Worm (Caenorhabditis elegans) whole organism, mixed stage, embryonic: ENCODE measurements around the gene F27E5.7.

Experiments used
- M03D4.4 ChIP-seq: sonication (generic microtip); optimal IDR thresholded peaks from 2 replicates; lab custom pipeline; 2017; ENCODE audit warnings: mild to moderate bottlenecking, missing genetic modification characterization, missing compliant biosample characterization
- bed-3 ChIP-seq: fragments of 200-800 bp; sonication (Bioruptor generic); optimal IDR thresholded peaks from 3 replicates; lab custom pipeline; 2018; ENCODE audit warnings: mild to moderate bottlenecking, missing genetic modification characterization, moderate library complexity, missing compliant biosample characterization
- blmp-1 ChIP-seq: fragments of 150-350 bp; optimal IDR thresholded peaks from 2 replicates; lab custom pipeline; 2014; ENCODE audit warnings: missing biosample characterization, missing genetic modification characterization
- ceh-39 ChIP-seq: fragments of 150-350 bp; optimal IDR thresholded peaks from 2 replicates; lab custom pipeline; 2014; ENCODE audit warnings: missing biosample characterization, missing genetic modification characterization
- ceh-43 ChIP-seq: fragments of 200-800 bp; sonication (Bioruptor generic); optimal IDR thresholded peaks from 2 replicates; lab custom pipeline; 2018; ENCODE audit warnings: mild to moderate bottlenecking, missing genetic modification characterization, moderate library complexity, missing compliant biosample characterization
- ceh-83 ChIP-seq: fragments of 200-800 bp; sonication (Bioruptor generic); optimal IDR thresholded peaks from 2 replicates; lab custom pipeline; 2018; ENCODE audit warnings: mild to moderate bottlenecking, missing genetic modification characterization, missing compliant biosample characterization
- ces-1 ChIP-seq: fragments of 150-350 bp; optimal IDR thresholded peaks from 2 replicates; lab custom pipeline; 2014; ENCODE audit warnings: missing biosample characterization, missing genetic modification reagents, missing genetic modification characterization
- cnd-1 ChIP-seq: fragments of 200-800 bp; sonication (Bioruptor generic); optimal IDR thresholded peaks from 2 replicates; lab custom pipeline; 2018; ENCODE audit warnings: mild to moderate bottlenecking, missing genetic modification characterization, missing compliant biosample characterization
- drap-1 ChIP-seq: fragments of 200-800 bp; sonication (Bioruptor generic); optimal IDR thresholded peaks from 3 replicates; lab custom pipeline; 2018; ENCODE audit warnings: mild to moderate bottlenecking, missing genetic modification characterization, missing compliant biosample characterization
- elt-3 ChIP-seq: fragments of 150-350 bp; optimal IDR thresholded peaks from 2 replicates; lab custom pipeline; 2014; ENCODE audit warnings: missing biosample characterization, missing genetic modification characterization
- flh-1 ChIP-seq: fragments of 200-800 bp; sonication (Bioruptor generic); optimal IDR thresholded peaks from 2 replicates; lab custom pipeline; 2018; ENCODE audit warnings: mild to moderate bottlenecking, missing genetic modification characterization, moderate library complexity, missing compliant biosample characterization
- ham-2 ChIP-seq: fragments of 200-800 bp; sonication (Bioruptor generic); optimal IDR thresholded peaks from 2 replicates; lab custom pipeline; 2018; ENCODE audit warnings: mild to moderate bottlenecking, missing genetic modification characterization, missing compliant biosample characterization
- hlh-1 ChIP-seq: fragments of 150-350 bp; optimal IDR thresholded peaks from 2 replicates; lab custom pipeline; 2014; ENCODE audit warnings: missing biosample characterization, missing genetic modification reagents, missing genetic modification characterization
- lin-13 ChIP-seq: fragments of 150-350 bp; optimal IDR thresholded peaks from 2 replicates; lab custom pipeline; 2014; ENCODE audit warnings: missing biosample characterization, missing genetic modification characterization
- lin-32 ChIP-seq: fragments of 200-800 bp; sonication (Bioruptor generic); optimal IDR thresholded peaks from 2 replicates; lab custom pipeline; 2018; ENCODE audit warnings: mild to moderate bottlenecking, missing genetic modification characterization, missing compliant biosample characterization
- lsy-2 ChIP-seq: fragments of 150-350 bp; optimal IDR thresholded peaks from 2 replicates; lab custom pipeline; 2014; ENCODE audit warnings: missing biosample characterization, missing genetic modification characterization
- mep-1 ChIP-seq: fragments of 150-350 bp; optimal IDR thresholded peaks from 2 replicates; lab custom pipeline; 2017; ENCODE audit warnings: missing biosample characterization, missing genetic modification reagents, missing genetic modification characterization, inconsistent platforms
- nhr-12 ChIP-seq: fragments of 150-350 bp; optimal IDR thresholded peaks from 2 replicates; lab custom pipeline; 2014; ENCODE audit warnings: missing biosample characterization, missing genetic modification characterization
- nhr-2 ChIP-seq: fragments of 150-350 bp; optimal IDR thresholded peaks from 2 replicates; lab custom pipeline; 2014; ENCODE audit warnings: missing biosample characterization, missing genetic modification characterization
- nhr-237 ChIP-seq: fragments of 150-350 bp; optimal IDR thresholded peaks from 2 replicates; lab custom pipeline; 2014; ENCODE audit warnings: missing biosample characterization, missing genetic modification characterization
- nhr-28 ChIP-seq: fragments of 150-350 bp; optimal IDR thresholded peaks from 2 replicates; lab custom pipeline; 2014; ENCODE audit warnings: missing biosample characterization, missing genetic modification characterization
- pha-4 ChIP-seq: fragments of 150-350 bp; optimal IDR thresholded peaks from 2 replicates; lab custom pipeline; 2018; ENCODE audit warnings: missing biosample characterization, missing genetic modification reagents, missing genetic modification characterization
- sem-2 ChIP-seq: fragments of 200-800 bp; sonication (Bioruptor generic); optimal IDR thresholded peaks from 2 replicates; lab custom pipeline; 2018; ENCODE audit warnings: mild to moderate bottlenecking, missing genetic modification characterization, missing compliant biosample characterization
- snpc-4 ChIP-seq: fragments of 150-350 bp; optimal IDR thresholded peaks from 2 replicates; lab custom pipeline; 2014; ENCODE audit warnings: missing biosample characterization, missing genetic modification characterization
- tbx-8 ChIP-seq: fragments of 200-800 bp; sonication (Bioruptor generic); optimal IDR thresholded peaks from 2 replicates; lab custom pipeline; 2018; ENCODE audit warnings: mild to moderate bottlenecking, missing genetic modification characterization, moderate library complexity, missing compliant biosample characterization
- unc-120 ChIP-seq: sonication (generic microtip); optimal IDR thresholded peaks from 2 replicates; lab custom pipeline; 2017; ENCODE audit warnings: missing genetic modification characterization, missing compliant biosample characterization; ENCODE audit not compliant: poor library complexity, severe bottlenecking
- unc-62 ChIP-seq: fragments of 150-350 bp; optimal IDR thresholded peaks from 2 replicates; lab custom pipeline; 2014; ENCODE audit warnings: missing biosample characterization, missing genetic modification reagents, missing genetic modification characterization
- zip-8 ChIP-seq: fragments of 150-350 bp; optimal IDR thresholded peaks from 2 replicates; lab custom pipeline; 2014; ENCODE audit warnings: missing biosample characterization, missing genetic modification characterization

The F27E5.7 gene

ce11 chrII:10099072-10099471 lies 23.5 kb upstream of the F27E5.7 start:
- TF ChIP-seq bed-3 (GFP tag; lab: Kevin White, UChicago) = no peak
- TF ChIP-seq lsy-2 (tag; lab: Kevin White, UChicago) = no peak
- no peak for TF ChIP-seq nhr-28 (tag; lab: Kevin White, UChicago)

ce11 chrII:10099804-10100360 lies 22.7 kb upstream of the F27E5.7 start, which contains the start of the genes pas-7 and puf-12:
TSS of gene pas-7 (minus strand) at chrII:10099854.
TSS of gene puf-12 (plus strand) at chrII:10100310.
- TF ChIP-seq ham-2 (GFP tag; lab: Kevin White, UChicago) (no peak), tbx-8 (GFP tag; lab: Kevin White, UChicago) (no peak), ceh-83 (GFP tag; lab: Kevin White, UChicago) (no peak), ceh-43 (GFP tag; lab: Kevin White, UChicago) (no peak), unc-62 (GFP tag; lab: Kevin White, UChicago) (no peak), cnd-1 (tag; lab: Kevin White, UChicago) (no peak), flh-1 (GFP tag; lab: Kevin White, UChicago) (no peak), hlh-1 (tag; lab: Kevin White, UChicago) (peak; percentile 13), ceh-39 (no peak), M03D4.4 (tag; lab: Kevin White, UChicago) (no peak), bed-3 (GFP tag; lab: Kevin White, UChicago) (no peak), elt-3 (tag; lab: Kevin White, UChicago) (no peak), sem-2 (GFP tag; lab: Kevin White, UChicago) (no peak), nhr-237 (tag; lab: Kevin White, UChicago) (no peak), blmp-1 (tag; lab: Kevin White, UChicago) (no peak), ces-1 (GFP tag; lab: Kevin White, UChicago) (no peak), pha-4 (peak; percentile 30), lsy-2 (tag; lab: Kevin White, UChicago) (peak; percentile 37), lin-13 (tag; lab: Kevin White, UChicago) (no peak), mep-1 (tag; lab: Kevin White, UChicago) (peak; percentile 43), lin-32 (GFP tag; lab: Kevin White, UChicago) (no peak)
- TF ChIP-seq, all 35 proteins: peak for 4

ce11 chrII:10103212-10103611 lies 19.4 kb upstream of the F27E5.7 start:
- TF ChIP-seq nhr-237 (tag; lab: Kevin White, UChicago) (no peak), zip-8 (peak; percentile 97), mep-1 (tag; lab: Kevin White, UChicago) (no peak), tbx-8 (GFP tag; lab: Kevin White, UChicago) (no peak)

ce11 chrII:10105604-10106003 lies 17.0 kb upstream of the F27E5.7 start, which contains the start of gene ZK945.4:
TSS of gene ZK945.4 (minus strand) at chrII:10105704.
- no peak for TF ChIP-seq nhr-12 (tag; lab: Kevin White, UChicago)

ce11 chrII:10106870-10107269 lies 15.7 kb upstream of the F27E5.7 start, which contains the start of gene ZK945.6:
TSS of gene ZK945.6 (minus strand) at chrII:10106970.
- no peak for TF ChIP-seq nhr-2 (tag; lab: Kevin White, UChicago)
- TF ChIP-seq ceh-83 (GFP tag; lab: Kevin White, UChicago) = no peak
- TF ChIP-seq unc-120 (tag; lab: Kevin White, UChicago) = no peak

- TF ChIP-seq snpc-4 (tag; lab: Kevin White, UChicago) (no peak), nhr-2 (tag; lab: Kevin White, UChicago) (no peak), sem-2 (GFP tag; lab: Kevin White, UChicago) (no peak), nhr-237 (tag; lab: Kevin White, UChicago) (no peak), drap-1 (GFP tag; lab: Kevin White, UChicago) (no peak)
Measured at ce11 chrII:10108377-10108776, 14.2 kb upstream of the F27E5.7 start, which contains the start of the genes ZK945.7 and ZK945.8. TSS of gene ZK945.7 (minus strand) at chrII:10108477. TSS of gene ZK945.8 (plus strand) at chrII:10108651.
